Fruit fly (Drosophila melanogaster): ENCODE measurements around the gene Arl1.

The Arl1 gene

DNA sequence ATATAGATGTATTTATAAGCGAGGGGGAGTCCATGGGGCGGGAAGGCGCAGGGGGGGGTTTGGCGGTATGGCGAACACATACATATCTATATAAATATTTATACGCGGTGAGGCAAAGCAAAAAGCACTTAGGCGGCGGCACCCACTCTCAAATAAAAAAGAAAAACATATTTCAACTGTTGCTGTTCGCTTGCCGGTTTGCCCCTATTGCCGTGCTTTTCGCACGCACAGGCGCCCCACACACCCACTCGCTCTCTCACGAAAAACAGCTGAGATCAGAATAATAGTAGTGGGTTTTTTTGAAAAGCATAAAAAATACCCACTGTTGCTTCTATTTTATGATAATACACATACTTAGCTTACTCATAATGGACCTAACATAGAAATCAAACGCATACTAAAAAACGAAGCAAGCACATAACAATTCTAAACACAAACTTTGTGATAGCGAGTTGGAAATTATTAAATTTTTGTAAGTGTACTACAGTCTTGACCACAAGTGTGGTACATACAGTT lies 18.3 kb downstream of the Arl1 start (continued):
- TF ChIP-seq gsb-n (tag; optimal IDR thresholded peaks at IDR 0.05), result no peak
- no peak for TF ChIP-seq CG1647 (GFP tag; optimal IDR thresholded peaks at IDR 0.05)
- peak; percentile 69; the same call in 1 of the 3 replicates for TF ChIP-seq so (GFP tag; IDR thresholded peaks at IDR 0.05)
- TF ChIP-seq CG7839 (tag; optimal IDR thresholded peaks at IDR 0.05), result peak; percentile 86
- TF ChIP-seq CG9932 (GFP tag; IDR thresholded peaks at IDR 0.05), result peak; percentile 85
- peak; percentile 52 for TF ChIP-seq CG17568 (GFP tag; optimal IDR thresholded peaks at IDR 0.05)
- peak; percentile 22; the same call in 1 of the 2 replicates for TF ChIP-seq onecut (GFP tag; IDR thresholded peaks at IDR 0.05)
- no peak for TF ChIP-seq nerfin-2 (GFP tag; IDR thresholded peaks at IDR 0.05; ENCODE audit: partially characterized antibody)
- TF ChIP-seq chif (GFP tag; optimal IDR thresholded peaks at IDR 0.05), result peak; percentile 47 to 55
- peak; percentile 13 for TF ChIP-seq ash1 (GFP tag; optimal IDR thresholded peaks at IDR 0.05)
- TF ChIP-seq CG12219 (GFP tag; optimal IDR thresholded peaks at IDR 0.05), result peak; percentile 68
- TF ChIP-seq BtbVII (GFP tag; optimal IDR thresholded peaks at IDR 0.05), result peak; percentile 82
- TF ChIP-seq Med (GFP tag), result peak; percentile 96
- TF ChIP-seq CG5245 (GFP tag; optimal IDR thresholded peaks at IDR 0.05), result peak; percentile 34
- peak; percentile 79 for TF ChIP-seq sob (GFP tag; IDR thresholded peaks at IDR 0.05)
- peak; percentile 72 for TF ChIP-seq NK7.1 (GFP tag; optimal IDR thresholded peaks at IDR 0.05)
- peak; percentile 56 for TF ChIP-seq CG11398 (GFP tag; optimal IDR thresholded peaks at IDR 0.05)
- TF ChIP-seq bab2 (GFP tag; optimal IDR thresholded peaks at IDR 0.05), result peak; percentile 64
- TF ChIP-seq CrebB (tag; optimal IDR thresholded peaks at IDR 0.05), result peak; percentile 72
- peak; percentile 68 for TF ChIP-seq Ada2b (GFP tag; IDR thresholded peaks at IDR 0.05)
- peak; percentile 97 for TF ChIP-seq sr (GFP tag; IDR thresholded peaks at IDR 0.05)
- no peak for TF ChIP-seq CG8290 (GFP tag; optimal IDR thresholded peaks at IDR 0.05)
- TF ChIP-seq CG8290 (tag; optimal IDR thresholded peaks at IDR 0.05), result peak in 1 of 2 experiments; percentile 71
- TF ChIP-seq kni (GFP tag; optimal IDR thresholded peaks at IDR 0.05), result no peak
- TF ChIP-seq gro (GFP tag; optimal IDR thresholded peaks at IDR 0.05), result peak; percentile 90
- peak; percentile 62 for TF ChIP-seq seq (GFP tag; IDR thresholded peaks at IDR 0.05)
- TF ChIP-seq eyg (GFP tag; optimal IDR thresholded peaks at IDR 0.05), result peak; percentile 70
- TF ChIP-seq klu (GFP tag; IDR thresholded peaks at IDR 0.05), result peak; percentile 65; the same call in 1 of the 2 replicates
- TF ChIP-seq Dad (GFP tag; optimal IDR thresholded peaks at IDR 0.05), result peak; percentile 38
- peak; percentile 62 for TF ChIP-seq HHEX (GFP tag; optimal IDR thresholded peaks at IDR 0.05)
- TF ChIP-seq Hmr (GFP tag; optimal IDR thresholded peaks at IDR 0.05), result peak; percentile 91
- peak; percentile 46; the same call in 1 of the 2 replicates for TF ChIP-seq Xrp1 (GFP tag; IDR thresholded peaks at IDR 0.05)
- peak; percentile 76 for TF ChIP-seq unpg (GFP tag; optimal IDR thresholded peaks at IDR 0.05)
- peak; percentile 90 for TF ChIP-seq zfh2 (GFP tag; optimal IDR thresholded peaks at IDR 0.05)
- TF ChIP-seq bcd (GFP tag; optimal IDR thresholded peaks at IDR 0.05), result peak; percentile 84
- peak; percentile 63 for TF ChIP-seq exex (tag; optimal IDR thresholded peaks at IDR 0.05)
- TF ChIP-seq slbo (GFP tag; IDR thresholded peaks at IDR 0.05), result peak; percentile 80
- TF ChIP-seq NfI (GFP tag; optimal IDR thresholded peaks at IDR 0.05), result peak; percentile 84
- TF ChIP-seq CG6654 (GFP tag; optimal IDR thresholded peaks at IDR 0.05), result peak; percentile 35
- TF ChIP-seq Dref (GFP tag; IDR thresholded peaks at IDR 0.05), result no peak
- peak; percentile 84 for TF ChIP-seq CG8924 (tag; optimal IDR thresholded peaks at IDR 0.05)
- no peak for TF ChIP-seq lola (GFP tag; optimal IDR thresholded peaks at IDR 0.05)
- TF ChIP-seq Bteb2 (GFP tag; optimal IDR thresholded peaks at IDR 0.05), result peak; percentile 67
- TF ChIP-seq sima (GFP tag; optimal IDR thresholded peaks at IDR 0.05), result peak; percentile 48
- TF ChIP-seq crc (GFP tag; optimal IDR thresholded peaks at IDR 0.05), result peak; percentile 67
- peak; percentile 7 for TF ChIP-seq CG8089 (GFP tag; optimal IDR thresholded peaks at IDR 0.05)
- TF ChIP-seq Atf3 (GFP tag; optimal IDR thresholded peaks at IDR 0.05), result peak; percentile 37
- no peak for TF ChIP-seq prd (optimal IDR thresholded peaks at IDR 0.05)
- peak; percentile 61 for TF ChIP-seq prd (GFP tag; IDR thresholded peaks at IDR 0.05)
- peak; percentile 59 for TF ChIP-seq CG17829 (tag; optimal IDR thresholded peaks at IDR 0.05)
- peak; percentile 37 for TF ChIP-seq Max (GFP tag; optimal IDR thresholded peaks at IDR 0.05)
